Fruit fly (Drosophila melanogaster) whole organism, wandering third instar larva: ENCODE data around the gene shf.

ENCODE experiments used
- CG32264 ChIP-seq: fragments of 200-800 bp; sonication (Bioruptor generic); optimal IDR thresholded peaks from 2 replicates; lab custom pipeline; 2016; ENCODE audit warnings: missing biosample characterization, missing genetic modification characterization
- CG9705 ChIP-seq: fragments of 200-800 bp; sonication (Bioruptor generic); optimal IDR thresholded peaks from 2 replicates; lab custom pipeline; 2018; ENCODE audit warnings: missing biosample characterization, mild to moderate bottlenecking, missing genetic modification characterization
- Dfd ChIP-seq: fragments of >200 bp; optimal IDR thresholded peaks from 2 replicates; lab custom pipeline; 2017; ENCODE audit warnings: missing biosample characterization, missing genetic modification characterization
- GATAd ChIP-seq: sonication (Bioruptor generic); optimal IDR thresholded peaks from 2 replicates; lab custom pipeline; 2016; ENCODE audit warnings: missing biosample characterization, missing genetic modification characterization
- HLH106 ChIP-seq: fragments of 200-800 bp; optimal IDR thresholded peaks from 3 replicates; lab custom pipeline; 2019; ENCODE audit warnings: missing biosample characterization, mild to moderate bottlenecking, missing genetic modification characterization, moderate library complexity
- Hnf4 ChIP-seq: fragments of 200-800 bp; sonication (Bioruptor generic); optimal IDR thresholded peaks from 2 replicates; lab custom pipeline; 2016; ENCODE audit warnings: missing biosample characterization, mild to moderate bottlenecking, missing genetic modification characterization
- Hr78 ChIP-seq: fragments of >200 bp; optimal IDR thresholded peaks from 2 replicates; lab custom pipeline; 2017; ENCODE audit warnings: missing biosample characterization, missing genetic modification characterization
- Hr83 ChIP-seq: fragments of 200-300 bp; sonication (Bioruptor generic); optimal IDR thresholded peaks from 2 replicates; lab custom pipeline; 2016; ENCODE audit warnings: missing biosample characterization, mild to moderate bottlenecking, missing genetic modification characterization, moderate library complexity; ENCODE audit not compliant: poor library complexity, severe bottlenecking
- Jra ChIP-seq: sonication (Bioruptor generic); optimal IDR thresholded peaks from 2 replicates; lab custom pipeline; 2016; ENCODE audit warnings: missing biosample characterization, missing genetic modification characterization
- Mio ChIP-seq: sonication (Bioruptor generic); optimal IDR thresholded peaks from 2 replicates; lab custom pipeline; 2016; ENCODE audit warnings: missing biosample characterization, missing genetic modification characterization
- Myc ChIP-seq: fragments of >200 bp; optimal IDR thresholded peaks from 2 replicates; lab custom pipeline; 2017
- N ChIP-seq: fragments of >200 bp; optimal IDR thresholded peaks from 2 replicates; lab custom pipeline; 2018; ENCODE audit warnings: missing biosample characterization, missing external identifiers, missing genetic modification characterization
- OdsH ChIP-seq: fragments of 200-800 bp; sonication (Bioruptor generic); optimal IDR thresholded peaks from 2 replicates; lab custom pipeline; 2016; ENCODE audit warnings: missing biosample characterization, mild to moderate bottlenecking, missing genetic modification characterization
- Rel ChIP-seq, 2 experiments: fragments of 200-800 bp; sonication (Bioruptor generic) in 1 of 2; optimal IDR thresholded peaks; 2 replicates in 1 of 2; 3 replicates in 1 of 2; lab custom pipeline; 2016 to 2019; ENCODE audit warnings: mild to moderate bottlenecking in 2 of 2, missing biosample characterization in 2 of 2, missing genetic modification characterization in 2 of 2, moderate library complexity in 1 of 2
- Sp1 ChIP-seq: fragments of 200-800 bp; sonication (Bioruptor generic); optimal IDR thresholded peaks from 3 replicates; lab custom pipeline; 2019; ENCODE audit warnings: missing biosample characterization, mild to moderate bottlenecking, missing genetic modification characterization, moderate library complexity
- Vsx2 ChIP-seq: fragments of 200-300, 225-300 bp; sonication (Bioruptor generic); optimal IDR thresholded peaks from 2 replicates; lab custom pipeline; 2018; ENCODE audit warnings: missing biosample characterization, missing genetic modification characterization; ENCODE audit not compliant: partially characterized antibody
- br ChIP-seq: fragments of 200-800 bp; sonication (Bioruptor generic); optimal IDR thresholded peaks from 2 replicates; lab custom pipeline; 2016; ENCODE audit warnings: missing biosample characterization, missing genetic modification characterization
- brk ChIP-seq: fragments of 200-800 bp; sonication (Bioruptor generic); optimal IDR thresholded peaks from 2 replicates; lab custom pipeline; 2016; ENCODE audit warnings: missing biosample characterization, mild to moderate bottlenecking, missing genetic modification characterization
- dl ChIP-seq, 2 experiments: fragments of 175-275, 200-275 bp in 1 of 2; fragments of 200-275 bp in 1 of 2; sonication (Bioruptor generic); optimal IDR thresholded peaks; lab custom pipeline; 2018; ENCODE audit warnings: mild to moderate bottlenecking in 2 of 2, missing biosample characterization in 2 of 2, missing genetic modification characterization in 2 of 2, moderate library complexity in 2 of 2; ENCODE audit not compliant: partially characterized antibody in 2 of 2, insufficient read depth in 1 of 2
- dmrt93B ChIP-seq: fragments of 200-800 bp; sonication (Bioruptor generic); optimal IDR thresholded peaks from 2 replicates; lab custom pipeline; 2018; ENCODE audit warnings: missing biosample characterization, mild to moderate bottlenecking, missing genetic modification characterization
- dsf ChIP-seq: sonication (Bioruptor generic); optimal IDR thresholded peaks from 2 replicates; lab custom pipeline; 2016; ENCODE audit warnings: missing biosample characterization, missing genetic modification characterization, borderline replicate concordance
- ey ChIP-seq: fragments of 200-800 bp; sonication (Bioruptor generic); optimal IDR thresholded peaks from 2 replicates; lab custom pipeline; 2016; ENCODE audit warnings: missing biosample characterization, missing genetic modification characterization
- foxo ChIP-seq, 2 experiments: fragments of 200-800 bp; sonication (Bioruptor generic); optimal IDR thresholded peaks; 2 replicates in 1 of 2; 3 replicates in 1 of 2; lab custom pipeline; 2016 to 2017; ENCODE audit warnings: missing biosample characterization in 2 of 2, missing genetic modification characterization in 2 of 2
- fru ChIP-seq: fragments of 200-800 bp; sonication (Bioruptor generic); optimal IDR thresholded peaks from 3 replicates; lab custom pipeline; 2016; ENCODE audit warnings: missing biosample characterization, mild to moderate bottlenecking, missing genetic modification characterization
- h ChIP-seq: fragments of 200-800 bp; sonication (Bioruptor generic); optimal IDR thresholded peaks from 3 replicates; lab custom pipeline; 2016; ENCODE audit warnings: missing biosample characterization, mild to moderate bottlenecking, missing genetic modification characterization
- jim ChIP-seq: fragments of 175-275, 200-325 bp; sonication (Bioruptor generic); optimal IDR thresholded peaks from 2 replicates; lab custom pipeline; 2016; ENCODE audit warnings: missing biosample characterization, mild to moderate bottlenecking, missing genetic modification characterization
- lola ChIP-seq: fragments of >200 bp; optimal IDR thresholded peaks from 2 replicates; lab custom pipeline; 2017; ENCODE audit warnings: missing biosample characterization, missing genetic modification characterization
- pan ChIP-seq: fragments of >200 bp; optimal IDR thresholded peaks from 2 replicates; lab custom pipeline; 2017
- psq ChIP-seq: fragments of 200-800 bp; sonication (Bioruptor generic); optimal IDR thresholded peaks from 3 replicates; lab custom pipeline; 2017; ENCODE audit warnings: missing biosample characterization, mild to moderate bottlenecking, missing genetic modification characterization, moderate library complexity
- rgr ChIP-seq: fragments of 200-800 bp; sonication (Bioruptor generic); optimal IDR thresholded peaks from 3 replicates; lab custom pipeline; 2016; ENCODE audit warnings: missing biosample characterization, mild to moderate bottlenecking, missing genetic modification characterization
- sage ChIP-seq: fragments of 200-800 bp; sonication (Bioruptor generic); optimal IDR thresholded peaks from 2 replicates; lab custom pipeline; 2016; ENCODE audit warnings: missing biosample characterization, mild to moderate bottlenecking, missing genetic modification characterization
- sv ChIP-seq: fragments of 200-800 bp; sonication (Bioruptor generic); optimal IDR thresholded peaks from 3 replicates; lab custom pipeline; 2016; ENCODE audit warnings: missing biosample characterization, missing genetic modification characterization
- tai ChIP-seq: sonication (Bioruptor generic); optimal IDR thresholded peaks from 2 replicates; lab custom pipeline; 2016; ENCODE audit warnings: missing biosample characterization, missing genetic modification characterization
- usp ChIP-seq: fragments of >200 bp; optimal IDR thresholded peaks from 2 replicates; lab custom pipeline; 2017; ENCODE audit warnings: missing biosample characterization, missing genetic modification characterization
- woc ChIP-seq: sonication (Bioruptor generic); optimal IDR thresholded peaks from 2 replicates; lab custom pipeline; 2016; ENCODE audit warnings: missing biosample characterization, mild to moderate bottlenecking, missing genetic modification characterization

shf gene

dm6 chrX:6744088-6744487 is 35.4 kb downstream of the shf start, which contains the start of gene RpL17:
Gene RpL17, minus strand, starts transcription at chrX:6744238.
- TF ChIP-seq pan (lab: Kevin White, UChicago) (no peak), rgr (GFP tag; lab: Kevin White, UChicago) (peak; percentile 92), CG9705 (GFP tag; lab: Kevin White, UChicago) (peak; percentile 71), Mio (GFP tag; lab: Kevin White, UChicago) (peak; percentile 64), Rel (GFP tag; optimal IDR thresholded peaks at IDR 0.05; lab: Kevin White, UChicago) (no peak), Rel (tag; optimal IDR thresholded peaks at IDR 0.05; lab: Kevin White, UChicago) (peak; percentile 38), woc (GFP tag; lab: Kevin White, UChicago) (peak; percentile 58), Hr78 (GFP tag; lab: Kevin White, UChicago) (no peak), fru (GFP tag; lab: Kevin White, UChicago) (peak; percentile 75), ey (GFP tag; lab: Kevin White, UChicago) (peak; percentile 65), usp (no peak), dmrt93B (GFP tag; lab: Kevin White, UChicago) (peak; percentile 78), HLH106 (tag; lab: Kevin White, UChicago) (peak; percentile 57), jim (GFP tag; lab: Kevin White, UChicago) (no peak), psq (GFP tag; lab: Kevin White, UChicago) (peak; percentile 67), foxo (GFP tag; optimal IDR thresholded peaks at IDR 0.05; lab: Kevin White, UChicago) (peak in 1 of 2 experiments; percentile 81), GATAd (GFP tag; lab: Kevin White, UChicago) (no peak), tai (GFP tag; lab: Kevin White, UChicago) (peak; percentile 22), br (peak; percentile 81), sage (GFP tag; lab: Kevin White, UChicago) (peak; percentile 36), Sp1 (GFP tag; lab: Kevin White, UChicago) (peak; percentile 87), dl (GFP tag; optimal IDR thresholded peaks at IDR 0.05; lab: Kevin White, UChicago; ENCODE audit: insufficient read depth in 1 of 2, partially characterized antibody in 2 of 2) (no peak), OdsH (GFP tag; lab: Kevin White, UChicago) (peak; percentile 77), h (peak; percentile 80), Jra (GFP tag; lab: Kevin White, UChicago) (peak; percentile 31), CG32264 (GFP tag; lab: Kevin White, UChicago) (no peak), Dfd (GFP tag; lab: Kevin White, UChicago) (no peak), sv (GFP tag; lab: Kevin White, UChicago) (peak; percentile 73), Hr83 (GFP tag; lab: Kevin White, UChicago) (peak; percentile 96), Vsx2 (GFP tag; lab: Kevin White, UChicago) (no peak), Hnf4 (GFP tag; lab: Kevin White, UChicago) (peak; percentile 83)

- peak; percentile 17 for TF ChIP-seq ey (GFP tag; lab: Kevin White, UChicago)
- no peak for TF ChIP-seq lola (GFP tag; lab: Kevin White, UChicago)
- TF ChIP-seq foxo (GFP tag; optimal IDR thresholded peaks at IDR 0.05; lab: Kevin White, UChicago) = peak in 1 of 2 experiments; percentile 3
Measured at dm6 chrX:6743192-6743591, 36.3 kb downstream of the shf start.

dm6 chrX:6741184-6741586 is 38.3 kb downstream of the shf start:
- peak; percentile 29 for TF ChIP-seq rgr (GFP tag; lab: Kevin White, UChicago)
- TF ChIP-seq dsf (GFP tag; lab: Kevin White, UChicago) = no peak
- no peak for TF ChIP-seq N (GFP tag; lab: Kevin White, UChicago)
- no peak for TF ChIP-seq tai (GFP tag; lab: Kevin White, UChicago)
- peak; percentile 16 for TF ChIP-seq Myc (lab: Kevin White, UChicago)
- TF ChIP-seq Hr78 (GFP tag; lab: Kevin White, UChicago) = no peak
- TF ChIP-seq Sp1 (GFP tag; lab: Kevin White, UChicago) = no peak
- peak; percentile 4 for TF ChIP-seq br
- peak; percentile 48 for TF ChIP-seq h
- peak; percentile 64 for TF ChIP-seq brk (GFP tag; lab: Kevin White, UChicago)
- TF ChIP-seq Hnf4 (GFP tag; lab: Kevin White, UChicago) = peak; percentile 53
- peak; percentile 39 for TF ChIP-seq sv (GFP tag; lab: Kevin White, UChicago)
- no peak for TF ChIP-seq Mio (GFP tag; lab: Kevin White, UChicago)
- TF ChIP-seq HLH106 (tag; lab: Kevin White, UChicago) = peak; percentile 22
- TF ChIP-seq foxo (GFP tag; optimal IDR thresholded peaks at IDR 0.05; lab: Kevin White, UChicago) = peak in 1 of 2 experiments; percentile 50
- TF ChIP-seq dl (GFP tag; optimal IDR thresholded peaks at IDR 0.05; lab: Kevin White, UChicago; ENCODE audit: insufficient read depth in 1 of 2, partially characterized antibody in 2 of 2) = no peak
- peak; percentile 41 for TF ChIP-seq fru (GFP tag; lab: Kevin White, UChicago)
